Worm (Caenorhabditis elegans) whole organism, L1 larva: ENCODE measurements around the gene C05C12.5.
A peak's percentile ranks its signal among the peaks of the same experiment; 100 is the strongest.

Experiments used
- C04F5.9 ChIP-seq: sonication (generic microtip); optimal IDR thresholded peaks from 2 replicates; lab custom pipeline; 2016; ENCODE audit warnings: missing genetic modification characterization, missing compliant biosample characterization
- C16A3.4 ChIP-seq: fragments of 150-350 bp; optimal IDR thresholded peaks from 2 replicates; lab custom pipeline; 2014; ENCODE audit warnings: missing biosample characterization, missing genetic modification characterization
- F16B12.6 ChIP-seq: fragments of 150-350 bp; optimal IDR thresholded peaks from 2 replicates; lab custom pipeline; 2014; ENCODE audit warnings: missing biosample characterization, missing genetic modification characterization
- Y116A8C.19 ChIP-seq: sonication (generic microtip); optimal IDR thresholded peaks from 2 replicates; lab custom pipeline; 2016; ENCODE audit warnings: missing compliant biosample characterization, missing genetic modification characterization, borderline replicate concordance
- aha-1 ChIP-seq: fragments of 150-350 bp; optimal IDR thresholded peaks from 2 replicates; lab custom pipeline; 2014; ENCODE audit warnings: missing biosample characterization, missing genetic modification characterization
- aly-2 ChIP-seq: fragments of 150-350 bp; optimal IDR thresholded peaks from 2 replicates; lab custom pipeline; 2014; ENCODE audit warnings: missing biosample characterization, missing genetic modification characterization
- ama-1 ChIP-seq: fragments of 150-350 bp; optimal IDR thresholded peaks from 2 replicates; lab custom pipeline; 2014
- blmp-1 ChIP-seq: fragments of 150-350 bp; optimal IDR thresholded peaks from 2 replicates; lab custom pipeline; 2014; ENCODE audit warnings: missing biosample characterization, missing genetic modification characterization
- ceh-88 ChIP-seq: fragments of 200-800 bp; sonication (Bioruptor generic); IDR thresholded peaks from 2 replicates; pipeline ENCODE4 v1.3.6; 2022; ENCODE audit warnings: missing genetic modification characterization, missing compliant biosample characterization
- ceh-90 ChIP-seq: sonication (generic microtip); optimal IDR thresholded peaks from 2 replicates; lab custom pipeline; 2016; ENCODE audit warnings: missing genetic modification characterization, missing compliant biosample characterization
- ces-1 ChIP-seq: fragments of 150-350 bp; optimal IDR thresholded peaks from 2 replicates; lab custom pipeline; 2014; ENCODE audit warnings: missing biosample characterization, missing genetic modification reagents, missing genetic modification characterization
- dsc-1 ChIP-seq: sonication (generic microtip); optimal IDR thresholded peaks from 2 replicates; lab custom pipeline; 2016; ENCODE audit warnings: mild to moderate bottlenecking, missing genetic modification characterization, missing compliant biosample characterization
- efl-3 ChIP-seq: fragments of 200-800 bp; sonication (Bioruptor generic); optimal IDR thresholded peaks from 2 replicates; lab custom pipeline; 2018; ENCODE audit warnings: mild to moderate bottlenecking, missing genetic modification characterization, missing compliant biosample characterization
- egl-27 ChIP-seq, 2 experiments: fragments of 150-350 bp in 1 of 2; sonication (generic microtip); optimal IDR thresholded peaks; 3 replicates each; lab custom pipeline; 2017 to 2018; ENCODE audit warnings: missing biosample characterization in 2 of 2, missing genetic modification characterization in 2 of 2, missing genetic modification reagents in 2 of 2
- elt-3 ChIP-seq, 6 experiments: fragments of 150-350 bp in 1 of 6; sonication (generic microtip); optimal IDR thresholded peaks; 2 replicates each; lab custom pipeline; 2017 to 2018; ENCODE audit warnings: missing biosample characterization in 6 of 6, missing genetic modification characterization in 6 of 6, inconsistent platforms in 1 of 6
- fkh-10 ChIP-seq: sonication (generic microtip); optimal IDR thresholded peaks from 2 replicates; lab custom pipeline; 2017; ENCODE audit warnings: missing biosample characterization, missing genetic modification reagents, missing genetic modification characterization
- fos-1 ChIP-seq: fragments of 150-350 bp; optimal IDR thresholded peaks from 2 replicates; lab custom pipeline; 2014; ENCODE audit warnings: missing biosample characterization, missing genetic modification characterization
- hlh-17 ChIP-seq: fragments of 200-800 bp; sonication (Bioruptor generic); optimal IDR thresholded peaks from 2 replicates; lab custom pipeline; 2018; ENCODE audit warnings: missing genetic modification characterization, mild to moderate bottlenecking, missing compliant biosample characterization, moderate library complexity, borderline replicate concordance
- hlh-4 ChIP-seq: sonication (generic microtip); optimal IDR thresholded peaks from 2 replicates; lab custom pipeline; 2016; ENCODE audit warnings: mild to moderate bottlenecking, missing genetic modification characterization, missing compliant biosample characterization
- hpl-2 ChIP-seq: fragments of 150-350 bp; optimal IDR thresholded peaks from 2 replicates; lab custom pipeline; 2014; ENCODE audit warnings: missing biosample characterization, missing genetic modification reagents, missing genetic modification characterization
- irx-1 ChIP-seq: sonication (generic microtip); optimal IDR thresholded peaks from 2 replicates; lab custom pipeline; 2016; ENCODE audit warnings: missing genetic modification characterization, missing compliant biosample characterization
- isw-1 ChIP-seq: fragments of 200-800 bp; sonication (Bioruptor generic); IDR thresholded peaks from 2 replicates; pipeline ENCODE4 v1.3.6; 2022; ENCODE audit warnings: missing genetic modification characterization, missing compliant biosample characterization
- jun-1 ChIP-seq: fragments of 150-350 bp; optimal IDR thresholded peaks from 2 replicates; lab custom pipeline; 2014; ENCODE audit warnings: missing biosample characterization, missing genetic modification reagents, missing genetic modification characterization
- lin-13 ChIP-seq: fragments of 150-350 bp; optimal IDR thresholded peaks from 2 replicates; lab custom pipeline; 2014; ENCODE audit warnings: missing biosample characterization, missing genetic modification reagents, missing genetic modification characterization
- lin-15B ChIP-seq: fragments of 150-350 bp; sonication (generic microtip); optimal IDR thresholded peaks from 3 replicates; lab custom pipeline; 2014; ENCODE audit warnings: missing biosample characterization, missing genetic modification characterization
- lin-35 ChIP-seq, 2 experiments: fragments of 150-350 bp; optimal IDR thresholded peaks; 2 replicates each; lab custom pipeline; 2014; ENCODE audit warnings: missing biosample characterization in 2 of 2, missing genetic modification characterization in 2 of 2, missing genetic modification reagents in 2 of 2
- mab-9 ChIP-seq: fragments of 200-800 bp; sonication (Bioruptor generic); IDR thresholded peaks from 2 replicates; pipeline ENCODE4 v1.3.6; 2022; ENCODE audit warnings: missing genetic modification reagents, missing genetic modification characterization, missing compliant biosample characterization
- mdl-1 ChIP-seq, 2 experiments: fragments of 150-350 bp; optimal IDR thresholded peaks; 2 replicates each; lab custom pipeline; 2014 to 2017; ENCODE audit warnings: missing biosample characterization in 2 of 2, missing genetic modification characterization in 2 of 2, inconsistent platforms in 1 of 2
- mef-2 ChIP-seq: fragments of 150-350 bp; optimal IDR thresholded peaks from 2 replicates; lab custom pipeline; 2014; ENCODE audit warnings: missing biosample characterization, missing genetic modification characterization
- nhr-12 ChIP-seq: sonication (generic microtip); optimal IDR thresholded peaks from 2 replicates; lab custom pipeline; 2017; ENCODE audit warnings: missing biosample characterization, missing genetic modification characterization
- nhr-28 ChIP-seq: fragments of 150-350 bp; optimal IDR thresholded peaks from 2 replicates; lab custom pipeline; 2014; ENCODE audit warnings: missing biosample characterization, missing genetic modification characterization
- nhr-71 ChIP-seq: sonication (generic microtip); optimal IDR thresholded peaks from 2 replicates; lab custom pipeline; 2016; ENCODE audit warnings: mild to moderate bottlenecking, missing genetic modification characterization, moderate library complexity, missing compliant biosample characterization
- nhr-77 ChIP-seq: fragments of 150-350 bp; optimal IDR thresholded peaks from 2 replicates; lab custom pipeline; 2014; ENCODE audit warnings: missing biosample characterization, missing genetic modification characterization
- nhr-84 ChIP-seq: sonication (generic microtip); optimal IDR thresholded peaks from 2 replicates; lab custom pipeline; 2017; ENCODE audit warnings: missing biosample characterization, missing genetic modification characterization
- nhr-85 ChIP-seq: sonication (generic microtip); peaks from one replicate; lab custom pipeline; 2016; ENCODE audit warnings: missing genetic modification characterization, inconsistent platforms, missing compliant biosample characterization
- pag-3 ChIP-seq: sonication (generic microtip); optimal IDR thresholded peaks from 2 replicates; lab custom pipeline; 2017; ENCODE audit warnings: missing genetic modification characterization, mild to moderate bottlenecking, missing compliant biosample characterization, antibody characterized with exemption, borderline replicate concordance; ENCODE audit not compliant: insufficient read depth
- pax-3 ChIP-seq: fragments of 200-800 bp; sonication (Bioruptor generic); optimal IDR thresholded peaks from 2 replicates; lab custom pipeline; 2018; ENCODE audit warnings: mild to moderate bottlenecking, missing genetic modification characterization, moderate library complexity, missing compliant biosample characterization
- skn-1 ChIP-seq: fragments of 150-350 bp; optimal IDR thresholded peaks from 2 replicates; lab custom pipeline; 2014; ENCODE audit warnings: missing biosample characterization, missing genetic modification characterization
- snpc-4 ChIP-seq: fragments of 150-350 bp; optimal IDR thresholded peaks from 2 replicates; lab custom pipeline; 2014; ENCODE audit warnings: missing biosample characterization, missing genetic modification characterization
- sptf-1 ChIP-seq: fragments of 150-350 bp; optimal IDR thresholded peaks from 2 replicates; lab custom pipeline; 2014; ENCODE audit warnings: missing biosample characterization, missing genetic modification characterization
- swsn-7 ChIP-seq: sonication (generic microtip); optimal IDR thresholded peaks from 2 replicates; lab custom pipeline; 2016; ENCODE audit warnings: missing genetic modification characterization, missing compliant biosample characterization
- tbx-2 ChIP-seq: sonication (generic microtip); optimal IDR thresholded peaks from 2 replicates; lab custom pipeline; 2016; ENCODE audit warnings: missing genetic modification characterization, missing compliant biosample characterization
- unc-130 ChIP-seq: fragments of 150-350 bp; optimal IDR thresholded peaks from 2 replicates; lab custom pipeline; 2017; ENCODE audit warnings: missing biosample characterization, missing genetic modification characterization, inconsistent platforms
- unc-30 ChIP-seq: sonication (generic microtip); optimal IDR thresholded peaks from 2 replicates; lab custom pipeline; 2017; ENCODE audit warnings: missing biosample characterization, missing genetic modification characterization
- unc-98 ChIP-seq: fragments of 200-800 bp; sonication (Bioruptor generic); IDR thresholded peaks from 2 replicates; pipeline ENCODE4 v1.3.6; 2022; ENCODE audit warnings: missing genetic modification characterization, missing compliant biosample characterization
- xbp-1 ChIP-seq: sonication (generic microtip); optimal IDR thresholded peaks from 2 replicates; lab custom pipeline; 2016; ENCODE audit warnings: missing genetic modification characterization, missing compliant biosample characterization
- zip-4 ChIP-seq: fragments of 200-800 bp; sonication (Bioruptor generic); optimal IDR thresholded peaks from 2 replicates; lab custom pipeline; 2018; ENCODE audit warnings: mild to moderate bottlenecking, missing genetic modification characterization, moderate library complexity, missing compliant biosample characterization

The C05C12.5 gene

ce11 chrIV:11310624-11311023 is 49.6 kb upstream of the C05C12.5 start, which contains the start of gene znf-207 (continued):
- TF ChIP-seq fos-1 (tag; lab: Kevin White, UChicago) (no peak), pag-3 (tag; lab: Kevin White, UChicago) (no peak), snpc-4 (no peak), blmp-1 (peak; percentile 20), irx-1 (peak; percentile 5), lin-13 (no peak), unc-98 (no peak), ces-1 (GFP tag; lab: Kevin White, UChicago) (peak; percentile 80), nhr-71 (peak; percentile 33), Y116A8C.19 (tag; lab: Kevin White, UChicago) (no peak), ama-1 (lab: Kevin White, UChicago) (no peak), efl-3 (GFP tag; lab: Kevin White, UChicago) (no peak), nhr-77 (tag; lab: Kevin White, UChicago) (no peak), F16B12.6 (tag; lab: Kevin White, UChicago) (peak; percentile 8), fkh-10 (GFP tag; lab: Kevin White, UChicago) (peak; percentile 15), unc-30 (no peak), xbp-1 (peak; percentile 15), C04F5.9 (tag; lab: Kevin White, UChicago) (no peak), nhr-84 (tag; lab: Kevin White, UChicago) (no peak), isw-1 (no peak), dsc-1 (tag; lab: Kevin White, UChicago) (no peak), nhr-28 (tag; lab: Kevin White, UChicago) (no peak), swsn-7 (tag; lab: Kevin White, UChicago) (peak; percentile 30), hlh-4 (tag; lab: Kevin White, UChicago) (no peak), skn-1 (tag; lab: Kevin White, UChicago) (peak; percentile 41), pax-3 (tag; lab: Kevin White, UChicago) (no peak), aly-2 (no peak), mab-9 (GFP tag; lab: Robert Waterston, UW) (no peak), tbx-2 (tag; lab: Kevin White, UChicago) (peak; percentile 17), aha-1 (tag; lab: Kevin White, UChicago) (no peak), lin-35 (GFP tag; optimal IDR thresholded peaks at IDR 0.05; lab: Kevin White, UChicago) (peak; percentile 13 to 48), sptf-1 (no peak), hlh-17 (GFP tag; lab: Kevin White, UChicago) (no peak), zip-4 (GFP tag; lab: Kevin White, UChicago) (no peak), mef-2 (tag; lab: Kevin White, UChicago) (no peak), ceh-88 (GFP tag; lab: Robert Waterston, UW) (no peak), mdl-1 (tag; optimal IDR thresholded peaks at IDR 0.05; lab: Kevin White, UChicago) (no peak), nhr-12 (no peak), hpl-2 (GFP tag; lab: Kevin White, UChicago) (no peak)

- TF ChIP-seq nhr-12 (no peak), skn-1 (tag; lab: Kevin White, UChicago) (no peak), C16A3.4 (tag; lab: Kevin White, UChicago) (no peak), unc-30 (no peak), aha-1 (tag; lab: Kevin White, UChicago) (no peak), lin-15B (tag; lab: Kevin White, UChicago) (no peak), fos-1 (tag; lab: Kevin White, UChicago) (no peak), fkh-10 (GFP tag; lab: Kevin White, UChicago) (no peak), nhr-84 (tag; lab: Kevin White, UChicago) (no peak), lin-35 (GFP tag; optimal IDR thresholded peaks at IDR 0.05; lab: Kevin White, UChicago) (no peak), nhr-85 (tag; lab: Kevin White, UChicago) (no peak), pax-3 (tag; lab: Kevin White, UChicago) (no peak), ceh-90 (no peak), elt-3 (tag; optimal IDR thresholded peaks at IDR 0.05; lab: Kevin White, UChicago) (no peak), jun-1 (no peak), aly-2 (no peak), unc-130 (tag; lab: Kevin White, UChicago) (no peak), egl-27 (tag; optimal IDR thresholded peaks at IDR 0.05; lab: Kevin White, UChicago) (no peak)
Measured at ce11 chrIV:11307770-11308169, 46.8 kb upstream of the C05C12.5 start.
